Worm (Caenorhabditis elegans): ENCODE measurements around the gene let-721.

let-721 gene

ce11 chrIII:6478256-6479004 is 31.7 kb upstream of the let-721 start, which contains the start of gene zip-8:
zip-8 (plus strand) TSS chrIII:6478955.
- TF ChIP-seq aly-2 (tag; optimal IDR thresholded peaks at IDR 0.05): no peak
- TF ChIP-seq sptf-1 (tag; optimal IDR thresholded peaks at IDR 0.05): no peak
- no peak for TF ChIP-seq efl-1 (optimal IDR thresholded peaks at IDR 0.05)
- no peak for TF ChIP-seq efl-1 (GFP tag; optimal IDR thresholded peaks at IDR 0.05 in 1 of 2)
- TF ChIP-seq lsy-2 (tag; optimal IDR thresholded peaks at IDR 0.05): no peak
- no peak for TF ChIP-seq ceh-82 (tag; optimal IDR thresholded peaks at IDR 0.05)
- no peak for TF ChIP-seq vab-15 (tag; optimal IDR thresholded peaks at IDR 0.05)
- no peak for TF ChIP-seq ceh-90 (tag; optimal IDR thresholded peaks at IDR 0.05)
- no peak for TF ChIP-seq ama-1 (optimal IDR thresholded peaks at IDR 0.05)
- TF ChIP-seq lin-35 (GFP tag; optimal IDR thresholded peaks at IDR 0.05): no peak
- TF ChIP-seq xbp-1 (tag; optimal IDR thresholded peaks at IDR 0.05): no peak
- TF ChIP-seq blmp-1 (tag; optimal IDR thresholded peaks at IDR 0.05): no peak
- no peak for TF ChIP-seq dpl-1 (GFP tag; optimal IDR thresholded peaks at IDR 0.05)
- no peak for TF ChIP-seq ets-5 (GFP tag; IDR thresholded peaks at IDR 0.05)

ce11 chrIII:6476380-6476779 is 29.7 kb upstream of the let-721 start:
- TF ChIP-seq rnt-1 (tag; optimal IDR thresholded peaks at IDR 0.05): no peak
- no peak for TF ChIP-seq zag-1 (tag; optimal IDR thresholded peaks at IDR 0.05)
- no peak for TF ChIP-seq sox-4 (tag; optimal IDR thresholded peaks at IDR 0.05)
- no peak for TF ChIP-seq xbp-1 (tag; optimal IDR thresholded peaks at IDR 0.05)
- TF ChIP-seq lin-39 (tag; optimal IDR thresholded peaks at IDR 0.05): no peak
- TF ChIP-seq tlp-1 (tag; optimal IDR thresholded peaks at IDR 0.05): no peak
- TF ChIP-seq egl-27 (tag; optimal IDR thresholded peaks at IDR 0.05): no peak
- TF ChIP-seq snpc-4 (tag; optimal IDR thresholded peaks at IDR 0.05): no peak
- TF ChIP-seq skn-1 (tag; optimal IDR thresholded peaks at IDR 0.05): no peak
- TF ChIP-seq mep-1 (tag; optimal IDR thresholded peaks at IDR 0.05): no peak
- TF ChIP-seq hpl-2 (GFP tag; optimal IDR thresholded peaks at IDR 0.05): no peak
- TF ChIP-seq grh-1 (GFP tag; IDR thresholded peaks at IDR 0.05): no peak
- no peak for TF ChIP-seq hlh-17 (GFP tag; optimal IDR thresholded peaks at IDR 0.05; ENCODE audit: borderline replicate concordance)

ce11 chrIII:6471451-6471850 is 24.7 kb upstream of the let-721 start, which contains the start of gene wht-6:
wht-6 (plus strand) TSS chrIII:6471751.
- no peak for TF ChIP-seq nhr-237 (tag; optimal IDR thresholded peaks at IDR 0.05)
- no peak for TF ChIP-seq unc-98 (GFP tag; IDR thresholded peaks at IDR 0.05)
- TF ChIP-seq tlp-1 (tag; optimal IDR thresholded peaks at IDR 0.05): no peak
- TF ChIP-seq hlh-4 (tag; optimal IDR thresholded peaks at IDR 0.05): no peak
- TF ChIP-seq efl-3 (GFP tag; optimal IDR thresholded peaks at IDR 0.05): no peak
- no peak for TF ChIP-seq efl-1 (optimal IDR thresholded peaks at IDR 0.05)
- TF ChIP-seq efl-1 (GFP tag; optimal IDR thresholded peaks at IDR 0.05 in 1 of 2): no peak
- TF ChIP-seq irx-1 (tag; optimal IDR thresholded peaks at IDR 0.05): no peak
- no peak for TF ChIP-seq unc-130 (tag; optimal IDR thresholded peaks at IDR 0.05)
- TF ChIP-seq skn-1 (tag; optimal IDR thresholded peaks at IDR 0.05): no peak
- TF ChIP-seq ztf-11 (tag; optimal IDR thresholded peaks at IDR 0.05): no peak
- TF ChIP-seq ceh-82 (tag; optimal IDR thresholded peaks at IDR 0.05): no peak
- no peak for TF ChIP-seq lin-15B (tag; optimal IDR thresholded peaks at IDR 0.05)
- no peak for TF ChIP-seq unc-86 (tag; optimal IDR thresholded peaks at IDR 0.05)
- TF ChIP-seq dpl-1 (GFP tag; optimal IDR thresholded peaks at IDR 0.05): no peak
- no peak for TF ChIP-seq zag-1 (tag; optimal IDR thresholded peaks at IDR 0.05)
- no peak for TF ChIP-seq ama-1 (optimal IDR thresholded peaks at IDR 0.05)
- TF ChIP-seq fkh-4 (tag; optimal IDR thresholded peaks at IDR 0.05; ENCODE audit: borderline replicate concordance): no peak
- no peak for TF ChIP-seq mdl-1 (tag; optimal IDR thresholded peaks at IDR 0.05)
- TF ChIP-seq lsy-2 (tag; optimal IDR thresholded peaks at IDR 0.05): no peak

ce11 chrIII:6467005-6467404 is 20.3 kb upstream of the let-721 start, which contains the start of gene T26A5.2:
T26A5.2 (plus strand) TSS chrIII:6467305.
- TF ChIP-seq mab-9 (GFP tag; IDR thresholded peaks at IDR 0.05): no peak
- TF ChIP-seq hpl-2 (GFP tag; optimal IDR thresholded peaks at IDR 0.05): no peak
- no peak for TF ChIP-seq nhr-28 (tag; optimal IDR thresholded peaks at IDR 0.05)
- no peak for TF ChIP-seq lir-3 (tag; optimal IDR thresholded peaks at IDR 0.05; ENCODE audit: poor library complexity)
- TF ChIP-seq mep-1 (tag; optimal IDR thresholded peaks at IDR 0.05): no peak
- TF ChIP-seq snu-23 (GFP tag; optimal IDR thresholded peaks at IDR 0.05): no peak
- TF ChIP-seq nhr-20 (tag; optimal IDR thresholded peaks at IDR 0.05): no peak
- TF ChIP-seq nhr-237 (tag; optimal IDR thresholded peaks at IDR 0.05): no peak
- no peak for TF ChIP-seq nhr-47 (tag; optimal IDR thresholded peaks at IDR 0.05)
- no peak for TF ChIP-seq nhr-71 (tag; optimal IDR thresholded peaks at IDR 0.05)
- no peak for TF ChIP-seq unc-98 (GFP tag; IDR thresholded peaks at IDR 0.05)
- TF ChIP-seq rnt-1 (tag; optimal IDR thresholded peaks at IDR 0.05): no peak
- TF ChIP-seq C16A3.4 (tag; optimal IDR thresholded peaks at IDR 0.05): no peak
- TF ChIP-seq dsc-1 (tag; optimal IDR thresholded peaks at IDR 0.05): no peak
- no peak for TF ChIP-seq ceh-88 (GFP tag; IDR thresholded peaks at IDR 0.05)
- no peak for TF ChIP-seq egl-27 (tag; optimal IDR thresholded peaks at IDR 0.05)
- TF ChIP-seq C04F5.9 (tag; optimal IDR thresholded peaks at IDR 0.05): no peak

Measured in whole organism, L1 larva.